Worm (Caenorhabditis elegans) whole organism, young adult: ENCODE data around the gene C32D5.14.
A peak's percentile ranks its signal among the peaks of the same experiment; 100 is the strongest.

ENCODE experiments used
- B0261.1 ChIP-seq: sonication (generic microtip); optimal IDR thresholded peaks from 2 replicates; lab custom pipeline; 2016; ENCODE audit warnings: mild to moderate bottlenecking, missing genetic modification characterization, moderate library complexity, missing compliant biosample characterization
- B0336.3 ChIP-seq: fragments of 200-800 bp; sonication (Bioruptor generic); IDR thresholded peaks from 2 replicates; pipeline ENCODE4 v1.3.6; 2022; ENCODE audit warnings: missing genetic modification characterization, missing compliant biosample characterization
- C06A6.2 ChIP-seq: fragments of 200-800 bp; sonication (Bioruptor generic); conservative IDR thresholded peaks from 2 replicates; pipeline ENCODE4 v1.3.6; 2022; ENCODE audit warnings: missing genetic modification characterization, missing compliant biosample characterization
- C17E4.6 ChIP-seq: fragments of 200-800 bp; sonication (Bioruptor generic); IDR thresholded peaks from 2 replicates; pipeline ENCODE4 v1.3.6; 2022; ENCODE audit warnings: missing genetic modification reagents, missing genetic modification characterization, missing compliant biosample characterization
- F23B12.7 ChIP-seq: sonication (generic microtip); optimal IDR thresholded peaks from 2 replicates; lab custom pipeline; 2017; ENCODE audit warnings: missing genetic modification characterization, mild to moderate bottlenecking, missing compliant biosample characterization, antibody characterized with exemption, moderate library complexity; ENCODE audit not compliant: insufficient read depth
- F49E8.2 ChIP-seq: sonication (generic microtip); optimal IDR thresholded peaks from 3 replicates; lab custom pipeline; 2017; ENCODE audit warnings: missing genetic modification characterization, mild to moderate bottlenecking, missing compliant biosample characterization, antibody characterized with exemption, moderate library complexity; ENCODE audit not compliant: insufficient read depth
- F55B11.4 ChIP-seq: sonication (generic microtip); optimal IDR thresholded peaks from 2 replicates; lab custom pipeline; 2016; ENCODE audit warnings: missing compliant biosample characterization, missing genetic modification characterization, borderline replicate concordance; ENCODE audit not compliant: insufficient read depth
- F57C9.4 ChIP-seq: sonication (generic microtip); optimal IDR thresholded peaks from 2 replicates; lab custom pipeline; 2017; ENCODE audit warnings: mild to moderate bottlenecking, missing genetic modification characterization, missing compliant biosample characterization
- K11D2.4 ChIP-seq: fragments of 200-800 bp; sonication (Bioruptor generic); IDR thresholded peaks from 2 replicates; pipeline ENCODE4 v1.3.6; 2022; ENCODE audit warnings: missing genetic modification reagents, missing genetic modification characterization, missing compliant biosample characterization
- T26A5.8 ChIP-seq: sonication (generic microtip); optimal IDR thresholded peaks from 2 replicates; lab custom pipeline; 2016; ENCODE audit warnings: missing genetic modification characterization, missing compliant biosample characterization
- Y53G8AR.9 ChIP-seq: fragments of 200-800 bp; sonication (Bioruptor generic); conservative IDR thresholded peaks from 2 replicates; pipeline ENCODE4 v1.3.6; 2022; ENCODE audit warnings: missing genetic modification reagents, missing genetic modification characterization, missing compliant biosample characterization
- Y95B8A.8 ChIP-seq: fragments of 200-800 bp; sonication (Bioruptor generic); IDR thresholded peaks from 2 replicates; pipeline ENCODE4 v1.3.6; 2022; ENCODE audit warnings: missing genetic modification reagents, missing genetic modification characterization, missing compliant biosample characterization
- ama-1 ChIP-seq, 3 experiments: fragments of 150-350 bp in 1 of 3; sonication (generic microtip) in 2 of 3; optimal IDR thresholded peaks; 2 replicates each; lab custom pipeline; 2014 to 2018; ENCODE audit warnings: missing biosample characterization in 2 of 3, missing genetic modification characterization in 2 of 3, missing genetic modification reagents in 2 of 3
- atf-7 ChIP-seq: sonication (generic microtip); optimal IDR thresholded peaks from 2 replicates; lab custom pipeline; 2017; ENCODE audit warnings: mild to moderate bottlenecking, missing genetic modification characterization, missing compliant biosample characterization
- attf-6 ChIP-seq: fragments of 200-800 bp; sonication (Bioruptor generic); IDR thresholded peaks from 2 replicates; pipeline ENCODE4 v1.3.6; 2022; ENCODE audit warnings: missing genetic modification reagents, missing genetic modification characterization, missing compliant biosample characterization
- bed-1 ChIP-seq: fragments of 200-800 bp; sonication (Bioruptor generic); IDR thresholded peaks from 2 replicates; pipeline ENCODE4 v1.3.6; 2022; ENCODE audit warnings: missing genetic modification reagents, missing genetic modification characterization, missing compliant biosample characterization
- cebp-1 ChIP-seq, 2 experiments: fragments of 200-800 bp in 1 of 2; sonication (Bioruptor generic) in 1 of 2; sonication (generic microtip) in 1 of 2; IDR thresholded peaks in 1 of 2; optimal IDR thresholded peaks in 1 of 2; 2 replicates each; pipeline versions ENCODE4 v1.3.6 to Lab custom; 2017 to 2022; ENCODE audit warnings: missing compliant biosample characterization in 2 of 2, missing genetic modification characterization in 2 of 2, mild to moderate bottlenecking in 1 of 2, missing genetic modification reagents in 1 of 2, moderate library complexity in 1 of 2
- cebp-2 ChIP-seq: fragments of 200-800 bp; sonication (Bioruptor generic); IDR thresholded peaks from 2 replicates; pipeline ENCODE4 v1.3.6; 2022; ENCODE audit warnings: missing genetic modification characterization, missing compliant biosample characterization
- ceh-79 ChIP-seq: sonication (generic microtip); optimal IDR thresholded peaks from 2 replicates; lab custom pipeline; 2017; ENCODE audit warnings: mild to moderate bottlenecking, missing genetic modification characterization, missing compliant biosample characterization
- dpl-1 ChIP-seq: fragments of 150-350 bp; optimal IDR thresholded peaks from 2 replicates; lab custom pipeline; 2014; ENCODE audit warnings: missing biosample characterization, missing genetic modification reagents, missing genetic modification characterization
- efl-1 ChIP-seq: fragments of 150-350 bp; optimal IDR thresholded peaks from 2 replicates; lab custom pipeline; 2014; ENCODE audit warnings: missing biosample characterization, missing genetic modification reagents, missing genetic modification characterization
- egl-18 ChIP-seq: fragments of 200-800 bp; sonication (Bioruptor generic); IDR thresholded peaks from 2 replicates; pipeline ENCODE4 v1.3.6; 2022; ENCODE audit warnings: missing genetic modification reagents, missing genetic modification characterization, missing compliant biosample characterization
- ekl-4 ChIP-seq: fragments of 200-800 bp; sonication (Bioruptor generic); IDR thresholded peaks from 2 replicates; pipeline ENCODE4 v1.3.6; 2022; ENCODE audit warnings: missing genetic modification reagents, missing genetic modification characterization, missing compliant biosample characterization
- gei-17 ChIP-seq: fragments of 200-800 bp; sonication (Bioruptor generic); optimal IDR thresholded peaks from 2 replicates; lab custom pipeline; 2018; ENCODE audit warnings: mild to moderate bottlenecking, missing genetic modification characterization, missing compliant biosample characterization
- let-526 ChIP-seq: fragments of 200-800 bp; sonication (Bioruptor generic); IDR thresholded peaks from 2 replicates; pipeline ENCODE4 v1.3.6; 2022; ENCODE audit warnings: missing genetic modification reagents, missing genetic modification characterization, missing compliant biosample characterization
- let-607 ChIP-seq, 2 experiments: fragments of 200-800 bp in 1 of 2; sonication (Bioruptor generic) in 1 of 2; sonication (generic microtip) in 1 of 2; optimal IDR thresholded peaks; 2 replicates each; lab custom pipeline; 2016 to 2018; ENCODE audit warnings: mild to moderate bottlenecking in 2 of 2, missing compliant biosample characterization in 2 of 2, missing genetic modification characterization in 2 of 2, moderate library complexity in 2 of 2, missing genotype in 1 of 2
- lin-35 ChIP-seq, 3 experiments: fragments of 150-350 bp in 2 of 3; sonication (generic microtip) in 1 of 3; optimal IDR thresholded peaks; 2 replicates each; lab custom pipeline; 2014 to 2018; ENCODE audit warnings: missing biosample characterization in 3 of 3, missing genetic modification characterization in 3 of 3, missing genetic modification reagents in 3 of 3
- lin-54 ChIP-seq: fragments of 200-800 bp; sonication (Bioruptor generic); optimal IDR thresholded peaks from 2 replicates; lab custom pipeline; 2018; ENCODE audit warnings: mild to moderate bottlenecking, missing genetic modification characterization, missing compliant biosample characterization
- lir-1 ChIP-seq: fragments of 200-800 bp; sonication (Bioruptor generic); conservative IDR thresholded peaks from 2 replicates; pipeline ENCODE4 v1.3.6; 2022; ENCODE audit warnings: missing genetic modification reagents, missing genetic modification characterization, missing compliant biosample characterization
- lsl-1 ChIP-seq: fragments of 200-800 bp; sonication (Bioruptor generic); optimal IDR thresholded peaks from 2 replicates; lab custom pipeline; 2018; ENCODE audit warnings: mild to moderate bottlenecking, missing genetic modification characterization, moderate library complexity, missing compliant biosample characterization
- madf-10 ChIP-seq: sonication (generic microtip); optimal IDR thresholded peaks from 2 replicates; lab custom pipeline; 2016; ENCODE audit warnings: mild to moderate bottlenecking, missing genetic modification characterization, missing compliant biosample characterization
- mcd-1 ChIP-seq: fragments of 200-800 bp; sonication (Bioruptor generic); IDR thresholded peaks from 2 replicates; pipeline ENCODE4 v1.3.6; 2022; ENCODE audit warnings: missing genetic modification reagents, missing genetic modification characterization, missing compliant biosample characterization
- nfyb-1 ChIP-seq: fragments of 200-800 bp; sonication (Bioruptor generic); IDR thresholded peaks from 2 replicates; pipeline ENCODE4 v1.3.6; 2022; ENCODE audit warnings: missing genetic modification reagents, missing genetic modification characterization, missing compliant biosample characterization
- nhr-27 ChIP-seq: fragments of 200-800 bp; sonication (Bioruptor generic); optimal IDR thresholded peaks from 2 replicates; lab custom pipeline; 2018; ENCODE audit warnings: mild to moderate bottlenecking, missing genetic modification characterization, moderate library complexity, missing compliant biosample characterization
- nhr-80 ChIP-seq: sonication (generic microtip); optimal IDR thresholded peaks from 2 replicates; lab custom pipeline; 2016; ENCODE audit warnings: missing genetic modification characterization, missing compliant biosample characterization
- pbrm-1 ChIP-seq: fragments of 200-800 bp; sonication (Bioruptor generic); IDR thresholded peaks from 2 replicates; pipeline ENCODE4 v1.3.6; 2022; ENCODE audit warnings: missing genetic modification reagents, missing genetic modification characterization, missing compliant biosample characterization
- rcor-1 ChIP-seq: fragments of 200-800 bp; sonication (Bioruptor generic); IDR thresholded peaks from 2 replicates; pipeline ENCODE4 v1.3.6; 2022; ENCODE audit warnings: missing genetic modification reagents, missing genetic modification characterization, missing compliant biosample characterization
- sea-2 ChIP-seq: fragments of 200-800 bp; sonication (Bioruptor generic); IDR thresholded peaks from 2 replicates; pipeline ENCODE4 v1.3.6; 2022; ENCODE audit warnings: missing genetic modification characterization, missing compliant biosample characterization
- snpc-4 ChIP-seq, 5 experiments: fragments of 150-350 bp in 1 of 5; sonication (generic microtip) in 4 of 5; optimal IDR thresholded peaks; 2 replicates each; lab custom pipeline; 2014 to 2018; ENCODE audit warnings: missing genetic modification characterization in 5 of 5, missing biosample characterization in 3 of 5, antibody characterized with exemption in 2 of 5, mild to moderate bottlenecking in 2 of 5, missing compliant biosample characterization in 2 of 5, missing genotype in 2 of 5, moderate library complexity in 2 of 5, missing genetic modification reagents in 1 of 5
- tbx-9 ChIP-seq: sonication (generic microtip); optimal IDR thresholded peaks from 2 replicates; lab custom pipeline; 2016; ENCODE audit warnings: borderline replicate concordance, missing genetic modification characterization, inconsistent platforms, missing compliant biosample characterization
- xnd-1 ChIP-seq: sonication (generic microtip); optimal IDR thresholded peaks from 2 replicates; lab custom pipeline; 2016; ENCODE audit warnings: missing genotype, missing genetic modification reagents, missing genetic modification characterization, missing compliant biosample characterization

The C32D5.14 gene

ce11 chrII:6320655-6321388, 14.5 kb upstream of the C32D5.14 start, which contains the start of gene efr-3:
Gene efr-3, minus strand, starts transcription at chrII:6321159.
- TF ChIP-seq pbrm-1 (GFP tag; lab: Robert Waterston, UW) (no peak), lin-54 (peak; percentile 84), dpl-1 (GFP tag; lab: Kevin White, UChicago) (peak; percentile 64), gei-17 (GFP tag; lab: Kevin White, UChicago) (no peak), lsl-1 (GFP tag; lab: Kevin White, UChicago) (peak; percentile 28), cebp-2 (GFP tag; lab: Robert Waterston, UW) (no peak), F55B11.4 (no peak), let-607 (tag; optimal IDR thresholded peaks at IDR 0.05; lab: Kevin White, UChicago) (no peak), F23B12.7 (tag; lab: Kevin White, UChicago) (peak; percentile 92), atf-7 (no peak), lin-35 (GFP tag; optimal IDR thresholded peaks at IDR 0.05; lab: Kevin White, UChicago) (peak in 1 of 3 experiments; percentile 52), efl-1 (GFP tag; lab: Kevin White, UChicago) (peak; percentile 66), mcd-1 (GFP tag; lab: Robert Waterston, UW) (peak; percentile 88)

ce11 chrII:6322081-6322480, 13.2 kb upstream of the C32D5.14 start:
- TF ChIP-seq Y95B8A.8 (GFP tag; lab: Robert Waterston, UW) (no peak), ama-1 (optimal IDR thresholded peaks at IDR 0.05; lab: Kevin White, UChicago) (no peak), ama-1 (GFP tag; optimal IDR thresholded peaks at IDR 0.05; lab: Kevin White, UChicago) (no peak), attf-6 (GFP tag; lab: Robert Waterston, UW) (no peak), Y53G8AR.9 (GFP tag; lab: Robert Waterston, UW) (no peak), sea-2 (GFP tag; lab: Robert Waterston, UW) (no peak), ceh-79 (tag; lab: Kevin White, UChicago) (no peak), C17E4.6 (GFP tag; lab: Robert Waterston, UW) (no peak), bed-1 (GFP tag; lab: Robert Waterston, UW) (no peak), B0336.3 (GFP tag; lab: Robert Waterston, UW) (no peak), atf-7 (no peak), nfyb-1 (no peak), nhr-80 (no peak), F57C9.4 (tag; lab: Kevin White, UChicago) (no peak), cebp-2 (GFP tag; lab: Robert Waterston, UW) (no peak), let-607 (tag; optimal IDR thresholded peaks at IDR 0.05; lab: Kevin White, UChicago) (no peak), ekl-4 (GFP tag; lab: Robert Waterston, UW) (no peak)

- no peak for TF ChIP-seq nhr-27 (tag; lab: Kevin White, UChicago)
- no peak for TF ChIP-seq egl-18 (GFP tag; lab: Robert Waterston, UW)
- TF ChIP-seq cebp-1 (GFP tag; IDR thresholded peaks at IDR 0.05; lab: Robert Waterston, UW), result no peak
- no peak for TF ChIP-seq cebp-1 (tag; optimal IDR thresholded peaks at IDR 0.05; lab: Kevin White, UChicago)
- no peak for TF ChIP-seq F49E8.2
- TF ChIP-seq tbx-9, result no peak
- no peak for TF ChIP-seq T26A5.8 (tag; lab: Kevin White, UChicago)
- TF ChIP-seq B0261.1, result no peak
- no peak for TF ChIP-seq attf-6 (GFP tag; lab: Robert Waterston, UW)
- TF ChIP-seq snpc-4 (GFP tag; optimal IDR thresholded peaks at IDR 0.05; lab: Kevin White, UChicago), result no peak
- TF ChIP-seq snpc-4 (tag; optimal IDR thresholded peaks at IDR 0.05; lab: Kevin White, UChicago), result no peak
- TF ChIP-seq C06A6.2 (GFP tag; lab: Robert Waterston, UW), result no peak
- TF ChIP-seq K11D2.4 (GFP tag; lab: Robert Waterston, UW), result no peak
- TF ChIP-seq lir-1 (GFP tag; lab: Robert Waterston, UW), result no peak
- no peak for TF ChIP-seq bed-1 (GFP tag; lab: Robert Waterston, UW)
- TF ChIP-seq madf-10 (tag; lab: Kevin White, UChicago), result no peak
- no peak for TF ChIP-seq nhr-80
- no peak for TF ChIP-seq rcor-1 (GFP tag; lab: Robert Waterston, UW)
- no peak for TF ChIP-seq ekl-4 (GFP tag; lab: Robert Waterston, UW)
- no peak for TF ChIP-seq xnd-1
- no peak for TF ChIP-seq let-526 (GFP tag; lab: Robert Waterston, UW)
Measured at ce11 chrII:6322979-6323378, 12.3 kb upstream of the C32D5.14 start, which contains the start of gene C32D5.4. Gene C32D5.4, minus strand, starts transcription at chrII:6323079.
